Worm (Caenorhabditis elegans) whole organism, midembryonic: ENCODE measurements around the gene T06E8.2.

Experiments
- T22C8.4 ChIP-seq: fragments of 200-800 bp; sonication (Bioruptor generic); IDR thresholded peaks from 2 replicates; pipeline ENCODE4 v1.3.6; 2022; ENCODE audit warnings: missing genetic modification characterization, missing compliant biosample characterization
- cog-1 ChIP-seq: sonication (generic microtip); optimal IDR thresholded peaks from 2 replicates; lab custom pipeline; 2016; ENCODE audit warnings: missing genetic modification characterization, missing compliant biosample characterization
- flt-1 ChIP-seq: fragments of 200-800 bp; sonication (Bioruptor generic); IDR thresholded peaks from 2 replicates; pipeline ENCODE4 v1.3.6; 2022; ENCODE audit warnings: missing genetic modification characterization, missing compliant biosample characterization
- klf-2 ChIP-seq: fragments of 200-800 bp; sonication (Bioruptor generic); conservative IDR thresholded peaks from 2 replicates; pipeline ENCODE4 v1.3.6; 2022; ENCODE audit warnings: missing genetic modification reagents, missing genetic modification characterization, missing compliant biosample characterization
- med-1 ChIP-seq: sonication (generic microtip); optimal IDR thresholded peaks from 2 replicates; lab custom pipeline; 2017; ENCODE audit warnings: missing genetic modification characterization, mild to moderate bottlenecking, missing compliant biosample characterization, antibody characterized with exemption, missing genetic modification reagents; ENCODE audit not compliant: insufficient read depth
- ref-1 ChIP-seq: fragments of 200-800 bp; sonication (Bioruptor generic); conservative IDR thresholded peaks from 2 replicates; pipeline ENCODE4 v1.3.6; 2022; ENCODE audit warnings: missing genetic modification reagents, missing genetic modification characterization, missing compliant biosample characterization
- tab-1 ChIP-seq: fragments of 200-800 bp; sonication (Bioruptor generic); IDR thresholded peaks from 2 replicates; pipeline ENCODE4 v1.3.6; 2022; ENCODE audit warnings: missing genetic modification characterization, missing compliant biosample characterization
- ztf-23 ChIP-seq: fragments of 200-800 bp; sonication (Bioruptor generic); IDR thresholded peaks from 2 replicates; pipeline ENCODE4 v1.3.6; 2022; ENCODE audit warnings: missing genetic modification reagents, missing genetic modification characterization, missing compliant biosample characterization
- ztf-29 ChIP-seq: fragments of 200-800 bp; sonication (Bioruptor generic); IDR thresholded peaks from 2 replicates; pipeline ENCODE4 v1.3.6; 2022; ENCODE audit warnings: missing genetic modification reagents, missing genetic modification characterization, missing compliant biosample characterization

The T06E8.2 gene

ce11 chrV:10070541-10070940 is 34.3 kb upstream of the T06E8.2 start, which contains the start of gene nhr-192:
Gene nhr-192 (minus strand): TSS chrV:10070641.
- no peak for TF ChIP-seq ref-1 (GFP tag; lab: Robert Waterston, UW)
- no peak for TF ChIP-seq T22C8.4
- TF ChIP-seq ztf-29 (GFP tag; lab: Robert Waterston, UW): no peak
- TF ChIP-seq cog-1 (tag; lab: Kevin White, UChicago): no peak
- no peak for TF ChIP-seq ztf-23 (GFP tag; lab: Robert Waterston, UW)
- no peak for TF ChIP-seq flt-1 (GFP tag; lab: Robert Waterston, UW)
- no peak for TF ChIP-seq med-1 (GFP tag; lab: Kevin White, UChicago)
- no peak for TF ChIP-seq klf-2 (GFP tag; lab: Robert Waterston, UW)
- no peak for TF ChIP-seq tab-1 (GFP tag; lab: Robert Waterston, UW)

- TF ChIP-seq med-1 (GFP tag; lab: Kevin White, UChicago): no peak
- no peak for TF ChIP-seq klf-2 (GFP tag; lab: Robert Waterston, UW)
- TF ChIP-seq flt-1 (GFP tag; lab: Robert Waterston, UW): no peak
- TF ChIP-seq T22C8.4: no peak
- no peak for TF ChIP-seq ref-1 (GFP tag; lab: Robert Waterston, UW)
- TF ChIP-seq tab-1 (GFP tag; lab: Robert Waterston, UW): no peak
These were observed 30.6 kb upstream of the T06E8.2 start, which contains the start of gene npr-39 for ce11 chrV:10066769-10067168. Gene npr-39 (plus strand): TSS chrV:10067069.

ce11 chrV:10065679-10066078 is 29.5 kb upstream of the T06E8.2 start:
- TF ChIP-seq ztf-29 (GFP tag; lab: Robert Waterston, UW): no peak
- TF ChIP-seq med-1 (GFP tag; lab: Kevin White, UChicago): no peak
- no peak for TF ChIP-seq flt-1 (GFP tag; lab: Robert Waterston, UW)
- TF ChIP-seq T22C8.4: no peak
- no peak for TF ChIP-seq klf-2 (GFP tag; lab: Robert Waterston, UW)
- TF ChIP-seq ztf-23 (GFP tag; lab: Robert Waterston, UW): no peak
- TF ChIP-seq tab-1 (GFP tag; lab: Robert Waterston, UW): no peak
- TF ChIP-seq ref-1 (GFP tag; lab: Robert Waterston, UW): no peak
- no peak for TF ChIP-seq cog-1 (tag; lab: Kevin White, UChicago)

- no peak for TF ChIP-seq ztf-23 (GFP tag; lab: Robert Waterston, UW)
- TF ChIP-seq klf-2 (GFP tag; lab: Robert Waterston, UW): no peak
- TF ChIP-seq ref-1 (GFP tag; lab: Robert Waterston, UW): no peak
- no peak for TF ChIP-seq T22C8.4
- no peak for TF ChIP-seq ztf-29 (GFP tag; lab: Robert Waterston, UW)
- no peak for TF ChIP-seq cog-1 (tag; lab: Kevin White, UChicago)
- no peak for TF ChIP-seq tab-1 (GFP tag; lab: Robert Waterston, UW)
- TF ChIP-seq flt-1 (GFP tag; lab: Robert Waterston, UW): no peak
- no peak for TF ChIP-seq med-1 (GFP tag; lab: Kevin White, UChicago)
These were observed 28.0 kb upstream of the T06E8.2 start, which contains the start of gene fipr-13 for ce11 chrV:10064221-10064620. Gene fipr-13 (plus strand): TSS chrV:10064521.

- TF ChIP-seq ztf-29 (GFP tag; lab: Robert Waterston, UW): no peak
- TF ChIP-seq cog-1 (tag; lab: Kevin White, UChicago): no peak
- TF ChIP-seq flt-1 (GFP tag; lab: Robert Waterston, UW): no peak
- TF ChIP-seq med-1 (GFP tag; lab: Kevin White, UChicago): no peak
- no peak for TF ChIP-seq ztf-23 (GFP tag; lab: Robert Waterston, UW)
These were observed 23.8 kb upstream of the T06E8.2 start for ce11 chrV:10060039-10060438.

- TF ChIP-seq flt-1 (GFP tag; lab: Robert Waterston, UW) (no peak), ztf-23 (GFP tag; lab: Robert Waterston, UW) (no peak), ref-1 (GFP tag; lab: Robert Waterston, UW) (no peak)
These were observed 22.5 kb upstream of the T06E8.2 start for ce11 chrV:10058748-10059147.

ce11 chrV:10054872-10055271 is 18.7 kb upstream of the T06E8.2 start, which contains the start of gene yif-1:
Gene yif-1 (minus strand): TSS chrV:10054913.
- TF ChIP-seq T22C8.4 (no peak), cog-1 (tag; lab: Kevin White, UChicago) (no peak), ztf-29 (GFP tag; lab: Robert Waterston, UW) (no peak), tab-1 (GFP tag; lab: Robert Waterston, UW) (no peak), ref-1 (GFP tag; lab: Robert Waterston, UW) (no peak), ztf-23 (GFP tag; lab: Robert Waterston, UW) (no peak), med-1 (GFP tag; lab: Kevin White, UChicago) (no peak), klf-2 (GFP tag; lab: Robert Waterston, UW) (no peak), flt-1 (GFP tag; lab: Robert Waterston, UW) (no peak)

- TF ChIP-seq flt-1 (GFP tag; lab: Robert Waterston, UW): no peak
- no peak for TF ChIP-seq cog-1 (tag; lab: Kevin White, UChicago)
- no peak for TF ChIP-seq med-1 (GFP tag; lab: Kevin White, UChicago)
- no peak for TF ChIP-seq klf-2 (GFP tag; lab: Robert Waterston, UW)
- no peak for TF ChIP-seq tab-1 (GFP tag; lab: Robert Waterston, UW)
- no peak for TF ChIP-seq ref-1 (GFP tag; lab: Robert Waterston, UW)
- no peak for TF ChIP-seq ztf-23 (GFP tag; lab: Robert Waterston, UW)
- no peak for TF ChIP-seq T22C8.4
- no peak for TF ChIP-seq ztf-29 (GFP tag; lab: Robert Waterston, UW)
These were observed 15.6 kb upstream of the T06E8.2 start, which contains the start of gene str-118 for ce11 chrV:10051855-10052254. Gene str-118 (plus strand): TSS chrV:10052155.

- TF ChIP-seq ref-1 (GFP tag; lab: Robert Waterston, UW) (0 out of 2 replicates have a peak, but pooled peaks have one; percentile 16), T22C8.4 (0 out of 2 replicates have a peak, but pooled peaks have one; percentile 24), flt-1 (GFP tag; lab: Robert Waterston, UW) (peak; percentile 63; the same call in 1 of the 2 replicates)
These were observed 13.1 kb upstream of the T06E8.2 start for ce11 chrV:10049192-10049816.
